Worm (Caenorhabditis elegans) whole organism, L4/young adult: ENCODE measurements around the gene rfc-1.

Source experiments
- dao-5 ChIP-seq: sonication (generic microtip); optimal IDR thresholded peaks from 2 replicates; lab custom pipeline; 2016; ENCODE audit warnings: missing genotype, missing genetic modification characterization, moderate library complexity, missing compliant biosample characterization
- him-1 ChIP-seq: sonication (generic microtip); optimal IDR thresholded peaks from 2 replicates; lab custom pipeline; 2016; ENCODE audit warnings: missing genotype, missing genetic modification reagents, missing genetic modification characterization, missing compliant biosample characterization

DNA sequence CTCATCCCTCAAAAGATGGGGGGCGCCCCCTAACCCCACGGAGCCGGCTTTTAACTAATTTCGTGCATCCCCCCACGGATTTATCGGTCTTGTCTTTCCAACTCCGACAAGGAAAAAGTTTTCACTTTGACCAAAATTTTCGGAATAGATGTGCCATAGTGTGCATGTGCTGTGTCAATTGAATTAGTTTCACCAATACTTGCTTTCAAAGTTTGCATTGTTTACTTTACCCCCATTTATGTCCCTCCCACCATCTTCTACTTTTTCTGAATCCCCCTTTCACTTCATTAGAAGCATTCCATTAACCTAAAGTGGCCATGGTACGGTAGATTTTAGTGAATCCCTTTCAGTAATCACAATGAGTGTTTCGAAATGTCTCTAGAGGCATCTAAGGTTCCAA lies 28.1 kb downstream of the rfc-1 start:
- TF ChIP-seq dao-5 (no peak), him-1 (tag; lab: Kevin White, UChicago) (no peak)
